Fruit fly (Drosophila melanogaster) whole organism, prepupa: ENCODE measurements around the gene Saf-B.

ENCODE experiments used
- Blimp-1 ChIP-seq: fragments of 200-800 bp; sonication (Bioruptor generic); optimal IDR thresholded peaks from 3 replicates; lab custom pipeline; 2017; ENCODE audit warnings: missing biosample characterization, missing genetic modification characterization, mild to moderate bottlenecking, moderate library complexity, missing genetic modification reagents
- CG10669 ChIP-seq: fragments of 200-800 bp; sonication (Bioruptor generic); optimal IDR thresholded peaks from 3 replicates; lab custom pipeline; 2018; ENCODE audit warnings: missing biosample characterization, mild to moderate bottlenecking, missing genetic modification characterization, moderate library complexity
- CG11294 ChIP-seq: fragments of 200-800 bp; sonication (Bioruptor generic); IDR thresholded peaks from 2 replicates; pipeline ENCODE4 v1.3.6; 2022; ENCODE audit warnings: missing biosample characterization, missing genetic modification characterization
- CG11762 ChIP-seq: fragments of 200-800 bp; sonication (Bioruptor generic); optimal IDR thresholded peaks from 3 replicates; lab custom pipeline; 2016; ENCODE audit warnings: missing biosample characterization, missing genetic modification characterization; ENCODE audit not compliant: insufficient read depth
- CG11902 ChIP-seq: fragments of 200-800 bp; sonication (Bioruptor generic); optimal IDR thresholded peaks from 3 replicates; lab custom pipeline; 2016; ENCODE audit warnings: missing biosample characterization, missing genetic modification characterization
- CG15336 ChIP-seq: fragments of 200-800 bp; sonication (Bioruptor generic); IDR thresholded peaks from 2 replicates; pipeline ENCODE4 v1.3.6; 2022; ENCODE audit warnings: missing biosample characterization, missing genetic modification characterization
- CG1621 ChIP-seq: fragments of 200-800 bp; sonication (Bioruptor generic); optimal IDR thresholded peaks from 3 replicates; lab custom pipeline; 2018; ENCODE audit warnings: missing biosample characterization, mild to moderate bottlenecking, missing genetic modification characterization
- CG16779 ChIP-seq: fragments of 200-800 bp; sonication (Bioruptor generic); optimal IDR thresholded peaks from 3 replicates; lab custom pipeline; 2017; ENCODE audit warnings: missing biosample characterization, mild to moderate bottlenecking, missing genetic modification characterization
- CG3032 ChIP-seq: fragments of 200-800 bp; optimal IDR thresholded peaks from 2 replicates; lab custom pipeline; 2019; ENCODE audit warnings: missing biosample characterization, mild to moderate bottlenecking, missing genetic modification characterization, moderate library complexity
- CG32006 ChIP-seq: fragments of 200-800 bp; sonication (Bioruptor generic); optimal IDR thresholded peaks from 3 replicates; lab custom pipeline; 2017; ENCODE audit warnings: missing biosample characterization, mild to moderate bottlenecking, missing genetic modification characterization
- CG3919 ChIP-seq: fragments of 200-800 bp; sonication (Bioruptor generic); optimal IDR thresholded peaks from 3 replicates; lab custom pipeline; 2016; ENCODE audit warnings: missing biosample characterization, missing genetic modification characterization
- CG4318 ChIP-seq: fragments of 200-800 bp; sonication (Bioruptor generic); optimal IDR thresholded peaks from 3 replicates; lab custom pipeline; 2017; ENCODE audit warnings: missing biosample characterization, mild to moderate bottlenecking, missing genetic modification characterization
- CG6276 ChIP-seq: fragments of 200-800 bp; sonication (Bioruptor generic); optimal IDR thresholded peaks from 2 replicates; lab custom pipeline; 2017; ENCODE audit warnings: missing biosample characterization, mild to moderate bottlenecking, missing genetic modification characterization
- CG6792 ChIP-seq: fragments of 200-800 bp; sonication (Bioruptor generic); optimal IDR thresholded peaks from 3 replicates; lab custom pipeline; 2016; ENCODE audit warnings: missing biosample characterization, missing genetic modification characterization
- CG6808 ChIP-seq: fragments of 200-800 bp; sonication (Bioruptor generic); optimal IDR thresholded peaks from 3 replicates; lab custom pipeline; 2017; ENCODE audit warnings: missing biosample characterization, missing genetic modification characterization, mild to moderate bottlenecking, moderate library complexity, missing genetic modification reagents
- CG7368 ChIP-seq: fragments of 200-800 bp; sonication (Bioruptor generic); optimal IDR thresholded peaks from 3 replicates; lab custom pipeline; 2016; ENCODE audit warnings: missing biosample characterization, missing genetic modification characterization
- CG8319 ChIP-seq: fragments of 200-800 bp; sonication (Bioruptor generic); optimal IDR thresholded peaks from 3 replicates; lab custom pipeline; 2016; ENCODE audit warnings: missing biosample characterization, missing genetic modification characterization
- CG8632 ChIP-seq: fragments of 200-800 bp; sonication (Bioruptor generic); optimal IDR thresholded peaks from 3 replicates; lab custom pipeline; 2016; ENCODE audit warnings: missing biosample characterization, missing genetic modification characterization
- CG9139 ChIP-seq: fragments of 200-800 bp; sonication (Bioruptor generic); optimal IDR thresholded peaks from 3 replicates; lab custom pipeline; 2017; ENCODE audit warnings: missing biosample characterization, mild to moderate bottlenecking, missing genetic modification characterization
- Eip75B ChIP-seq: fragments of 200-800 bp; sonication (Bioruptor generic); optimal IDR thresholded peaks from 3 replicates; lab custom pipeline; 2016; ENCODE audit warnings: missing biosample characterization, missing genetic modification characterization
- Eip78C ChIP-seq: fragments of 200-800 bp; sonication (Bioruptor generic); peaks from one replicate; lab custom pipeline; 2016; ENCODE audit warnings: missing biosample characterization, missing genetic modification characterization
- Eip93F ChIP-seq: fragments of 200-800 bp; sonication (Bioruptor generic); optimal IDR thresholded peaks from 2 replicates; lab custom pipeline; 2016; ENCODE audit warnings: missing biosample characterization, mild to moderate bottlenecking, missing genetic modification characterization
- Ets21C ChIP-seq: fragments of 200-800 bp; sonication (Bioruptor generic); optimal IDR thresholded peaks from 3 replicates; lab custom pipeline; 2016; ENCODE audit warnings: missing biosample characterization, missing genetic modification characterization
- Gug ChIP-seq: fragments of 200-800 bp; sonication (Bioruptor generic); IDR thresholded peaks from 2 replicates; pipeline ENCODE4 v1.3.6; 2022; ENCODE audit warnings: missing biosample characterization, missing genetic modification characterization
- Hr38 ChIP-seq: sonication (Bioruptor generic); optimal IDR thresholded peaks from 2 replicates; lab custom pipeline; 2016; ENCODE audit warnings: missing biosample characterization, missing genetic modification characterization
- Hr39 ChIP-seq: fragments of 200-800 bp; sonication (Bioruptor generic); optimal IDR thresholded peaks from 2 replicates; lab custom pipeline; 2016; ENCODE audit warnings: missing biosample characterization, missing genetic modification characterization
- Hr4 ChIP-seq: fragments of 200-800 bp; sonication (Bioruptor generic); optimal IDR thresholded peaks from 3 replicates; lab custom pipeline; 2016; ENCODE audit warnings: missing biosample characterization, missing genetic modification characterization
- Lpt ChIP-seq: fragments of 200-800 bp; sonication (Bioruptor generic); optimal IDR thresholded peaks from 3 replicates; lab custom pipeline; 2016; ENCODE audit warnings: missing biosample characterization, missing genetic modification characterization
- Met ChIP-seq: fragments of 200-800 bp; sonication (Bioruptor generic); optimal IDR thresholded peaks from 3 replicates; lab custom pipeline; 2016; ENCODE audit warnings: missing biosample characterization, missing genetic modification characterization
- OdsH ChIP-seq: fragments of 200-800 bp; sonication (Bioruptor generic); optimal IDR thresholded peaks from 3 replicates; lab custom pipeline; 2016; ENCODE audit warnings: missing biosample characterization, missing genetic modification characterization
- Sox102F ChIP-seq: fragments of 200-800 bp; sonication (Bioruptor generic); optimal IDR thresholded peaks from 2 replicates; lab custom pipeline; 2016; ENCODE audit warnings: missing biosample characterization, mild to moderate bottlenecking, missing genetic modification characterization
- Sox15 ChIP-seq: fragments of 200-800 bp; sonication (Bioruptor generic); optimal IDR thresholded peaks from 3 replicates; lab custom pipeline; 2016; ENCODE audit warnings: missing biosample characterization, missing genetic modification characterization
- acj6 ChIP-seq: fragments of 200-800 bp; sonication (Bioruptor generic); optimal IDR thresholded peaks from 3 replicates; lab custom pipeline; 2016; ENCODE audit warnings: missing biosample characterization, missing genetic modification characterization
- dac ChIP-seq: fragments of 200-800 bp; sonication (Bioruptor generic); optimal IDR thresholded peaks from 2 replicates; lab custom pipeline; 2017; ENCODE audit warnings: missing biosample characterization, mild to moderate bottlenecking, missing genetic modification characterization
- dsx ChIP-seq: fragments of 200-800 bp; optimal IDR thresholded peaks from 3 replicates; lab custom pipeline; 2019; ENCODE audit warnings: missing biosample characterization, mild to moderate bottlenecking, missing genetic modification characterization, moderate library complexity; ENCODE audit not compliant: poor library complexity, severe bottlenecking
- eg ChIP-seq: fragments of 200-800 bp; sonication (Bioruptor generic); IDR thresholded peaks from 3 replicates; pipeline ENCODE4 v1.3.6; 2022; ENCODE audit warnings: missing biosample characterization, missing genetic modification characterization
- esn ChIP-seq: fragments of 200-800 bp; sonication (Bioruptor generic); optimal IDR thresholded peaks from 2 replicates; lab custom pipeline; 2016; ENCODE audit warnings: missing biosample characterization, mild to moderate bottlenecking, missing genetic modification characterization, moderate library complexity
- fd85E ChIP-seq: fragments of 200-800 bp; sonication (Bioruptor generic); optimal IDR thresholded peaks from 3 replicates; lab custom pipeline; 2016; ENCODE audit warnings: missing biosample characterization, missing genetic modification characterization
- fkh ChIP-seq: fragments of 200-800 bp; sonication (Bioruptor generic); optimal IDR thresholded peaks from 3 replicates; lab custom pipeline; 2017; ENCODE audit warnings: missing biosample characterization, mild to moderate bottlenecking, missing genetic modification characterization, moderate library complexity
- lz ChIP-seq: fragments of 200-800 bp; sonication (Bioruptor generic); optimal IDR thresholded peaks from 3 replicates; lab custom pipeline; 2016; ENCODE audit warnings: missing biosample characterization, missing genetic modification characterization
- pdm3 ChIP-seq: fragments of 200-800 bp; sonication (Bioruptor generic); optimal IDR thresholded peaks from 3 replicates; lab custom pipeline; 2016; ENCODE audit warnings: missing biosample characterization, missing genetic modification characterization
- salr ChIP-seq, 2 experiments: fragments of 200-800 bp; sonication (Bioruptor generic); optimal IDR thresholded peaks; 3 replicates each; lab custom pipeline; 2016 to 2018; ENCODE audit warnings: missing biosample characterization in 2 of 2, missing genetic modification characterization in 2 of 2, mild to moderate bottlenecking in 1 of 2
- spab ChIP-seq: fragments of 200-800 bp; sonication (Bioruptor generic); optimal IDR thresholded peaks from 2 replicates; lab custom pipeline; 2017; ENCODE audit warnings: missing biosample characterization, mild to moderate bottlenecking, missing genetic modification characterization, missing genetic modification reagents
- ss ChIP-seq, 2 experiments: fragments of 200-800 bp; sonication (Bioruptor generic); optimal IDR thresholded peaks; 2 replicates in 1 of 2; 3 replicates in 1 of 2; lab custom pipeline; 2017 to 2018; ENCODE audit warnings: mild to moderate bottlenecking in 2 of 2, missing biosample characterization in 2 of 2, missing genetic modification characterization in 2 of 2, moderate library complexity in 1 of 2
- topi ChIP-seq: fragments of 200-800 bp; sonication (Bioruptor generic); optimal IDR thresholded peaks from 3 replicates; lab custom pipeline; 2016; ENCODE audit warnings: missing biosample characterization, missing genetic modification characterization
- vri ChIP-seq: fragments of 200-800 bp; sonication (Bioruptor generic); optimal IDR thresholded peaks from 3 replicates; lab custom pipeline; 2016; ENCODE audit warnings: missing biosample characterization, mild to moderate bottlenecking, missing genetic modification characterization

Saf-B gene

DNA sequence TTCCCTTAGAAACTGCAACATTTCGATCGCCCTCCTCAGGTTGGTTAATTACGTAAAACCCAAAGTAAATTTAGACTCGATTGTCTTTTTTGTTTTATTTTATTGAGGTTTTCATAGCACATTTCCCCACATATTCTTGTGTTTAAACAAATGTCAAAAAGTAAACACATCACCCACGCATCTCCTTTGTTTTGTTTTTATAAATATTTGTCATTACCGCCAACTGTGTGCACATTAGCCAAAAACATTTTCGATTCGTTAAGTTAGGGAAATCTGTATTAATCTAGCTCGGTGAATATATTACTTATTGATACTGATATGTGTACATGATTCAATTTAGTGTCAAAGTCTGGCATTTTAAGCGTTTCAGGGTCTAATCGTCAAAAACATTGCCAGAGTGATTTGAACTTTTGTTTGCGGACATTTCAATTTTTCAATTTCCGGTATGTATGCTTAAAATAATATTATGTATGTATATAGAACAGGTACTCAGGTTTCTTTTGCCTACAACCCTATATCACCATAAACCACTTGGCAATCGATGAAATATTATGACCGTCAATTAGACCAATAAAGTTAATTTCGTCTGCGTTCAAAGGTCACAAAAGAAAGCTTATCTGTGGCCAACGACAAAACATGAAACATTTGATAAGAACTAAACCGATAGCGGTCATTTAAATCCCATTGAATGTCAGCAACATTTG is 7.5 kb upstream of the Saf-B start:
- TF ChIP-seq Blimp-1, result no peak
- no peak for TF ChIP-seq dac
- TF ChIP-seq Hr39 (GFP tag; lab: Kevin White, UChicago), result no peak
- no peak for TF ChIP-seq CG6792 (GFP tag; lab: Kevin White, UChicago)
- TF ChIP-seq CG16779 (tag; lab: Kevin White, UChicago), result no peak
- TF ChIP-seq Eip75B (GFP tag; lab: Kevin White, UChicago), result no peak
- no peak for TF ChIP-seq salr (GFP tag; optimal IDR thresholded peaks at IDR 0.05; lab: Kevin White, UChicago)
- no peak for TF ChIP-seq CG3032 (tag; lab: Kevin White, UChicago)
- TF ChIP-seq vri (GFP tag; lab: Kevin White, UChicago), result peak; percentile 65
- peak; percentile 87 for TF ChIP-seq fkh (GFP tag; lab: Kevin White, UChicago)

- no peak for TF ChIP-seq CG10669
- TF ChIP-seq Hr39 (GFP tag; lab: Kevin White, UChicago), result peak; percentile 88
- TF ChIP-seq Sox102F (GFP tag; lab: Kevin White, UChicago), result no peak
- peak; percentile 83 for TF ChIP-seq topi
- no peak for TF ChIP-seq Eip93F (GFP tag; lab: Kevin White, UChicago)
- peak; percentile 98 for TF ChIP-seq eg (GFP tag; lab: Robert Waterston, UW)
- peak; percentile 90 for TF ChIP-seq pdm3 (GFP tag; lab: Kevin White, UChicago)
- peak; percentile 72 for TF ChIP-seq Ets21C (GFP tag; lab: Kevin White, UChicago)
- TF ChIP-seq Met (GFP tag; lab: Kevin White, UChicago), result no peak
- peak; percentile 90 for TF ChIP-seq esn (GFP tag; lab: Kevin White, UChicago)
- peak; percentile 80 for TF ChIP-seq fkh (GFP tag; lab: Kevin White, UChicago)
- TF ChIP-seq Sox15 (GFP tag; lab: Kevin White, UChicago), result peak; percentile 73
- TF ChIP-seq CG3919 (GFP tag; lab: Kevin White, UChicago), result peak; percentile 91
- peak; percentile 85 for TF ChIP-seq CG6276 (GFP tag; lab: Kevin White, UChicago)
- peak; percentile 97 for TF ChIP-seq Eip78C
- TF ChIP-seq CG32006 (GFP tag; lab: Kevin White, UChicago), result peak; percentile 96
- TF ChIP-seq OdsH (GFP tag; lab: Kevin White, UChicago), result no peak
- peak; percentile 81 for TF ChIP-seq CG7368
- peak; percentile 93 for TF ChIP-seq Hr4 (GFP tag; lab: Kevin White, UChicago)
- TF ChIP-seq CG9139, result no peak
- TF ChIP-seq CG11762 (GFP tag; lab: Kevin White, UChicago), result peak; percentile 84
- TF ChIP-seq dsx (GFP tag; lab: Kevin White, UChicago), result peak; percentile 86
- peak in 1 of 2 experiments; percentile 67 for TF ChIP-seq ss (GFP tag; optimal IDR thresholded peaks at IDR 0.05; lab: Kevin White, UChicago)
- TF ChIP-seq Hr38 (GFP tag; lab: Kevin White, UChicago), result peak; percentile 30
- peak in 1 of 2 experiments; percentile 91 for TF ChIP-seq salr (GFP tag; optimal IDR thresholded peaks at IDR 0.05; lab: Kevin White, UChicago)
- TF ChIP-seq CG11902 (GFP tag; lab: Kevin White, UChicago), result peak; percentile 53
- TF ChIP-seq CG1621 (tag; lab: Kevin White, UChicago), result peak; percentile 92
- TF ChIP-seq fd85E (GFP tag; lab: Kevin White, UChicago), result peak; percentile 52
- TF ChIP-seq acj6, result peak; percentile 89
- TF ChIP-seq CG8319 (GFP tag; lab: Kevin White, UChicago), result peak; percentile 65
- TF ChIP-seq CG4318, result no peak
- no peak for TF ChIP-seq CG6808 (GFP tag; lab: Kevin White, UChicago)
- TF ChIP-seq CG8632, result peak; percentile 74
- TF ChIP-seq CG15336, result peak; percentile 90
- TF ChIP-seq CG11294 (GFP tag; lab: Robert Waterston, UW), result peak; percentile 94
- TF ChIP-seq lz (GFP tag; lab: Kevin White, UChicago), result peak; percentile 87
- peak; percentile 92 for TF ChIP-seq Eip75B (GFP tag; lab: Kevin White, UChicago)
- peak; percentile 81 for TF ChIP-seq spab (GFP tag; lab: Kevin White, UChicago)
- peak; percentile 87 for TF ChIP-seq CG16779 (tag; lab: Kevin White, UChicago)
- TF ChIP-seq Gug (GFP tag; lab: Robert Waterston, UW), result peak; percentile 95
- peak; percentile 67 for TF ChIP-seq Lpt (GFP tag; lab: Kevin White, UChicago)
- no peak for TF ChIP-seq Blimp-1
Measured at dm6 chr3R:24810844-24811625, 6.2 kb upstream of the Saf-B start.
